Worm (Caenorhabditis elegans) whole organism, L4 larva: ENCODE results near the gene sym-3.

Experiments
- F44E2.7 ChIP-seq: fragments of 200-800 bp; sonication (Bioruptor generic); IDR thresholded peaks from 2 replicates; pipeline ENCODE4 v2.1.2; 2022; ENCODE audit warnings: missing genetic modification characterization, missing compliant biosample characterization
- T20F7.1 ChIP-seq: fragments of 200-800 bp; sonication (Bioruptor generic); optimal IDR thresholded peaks from 2 replicates; lab custom pipeline; 2018; ENCODE audit warnings: mild to moderate bottlenecking, missing genetic modification characterization, missing compliant biosample characterization
- ZK546.5 ChIP-seq, 2 experiments: sonication (generic microtip); optimal IDR thresholded peaks; 2 replicates each; lab custom pipeline; 2017; ENCODE audit warnings: missing biosample characterization in 2 of 2, missing genetic modification characterization in 2 of 2
- ama-1 ChIP-seq: fragments of 150-350 bp; optimal IDR thresholded peaks from 2 replicates; lab custom pipeline; 2014; ENCODE audit warnings: inconsistent platforms, mixed read lengths
- arid-1 ChIP-seq: fragments of 200-800 bp; sonication (Bioruptor generic); conservative IDR thresholded peaks from 2 replicates; pipeline ENCODE4 v1.3.6; 2022; ENCODE audit warnings: missing genetic modification reagents, missing genetic modification characterization, missing compliant biosample characterization
- ceh-28 ChIP-seq: fragments of 150-350 bp; optimal IDR thresholded peaks from 2 replicates; lab custom pipeline; 2014; ENCODE audit warnings: missing biosample characterization, missing genetic modification reagents, missing genetic modification characterization
- ceh-32 ChIP-seq: sonication (generic microtip); optimal IDR thresholded peaks from 2 replicates; lab custom pipeline; 2016; ENCODE audit warnings: mild to moderate bottlenecking, missing genetic modification characterization, missing compliant biosample characterization; ENCODE audit not compliant: poor library complexity
- ceh-44 ChIP-seq: fragments of 200-800 bp; sonication (Bioruptor generic); IDR thresholded peaks from 2 replicates; pipeline ENCODE4 v1.3.6; 2022; ENCODE audit warnings: missing genetic modification reagents, missing genetic modification characterization, missing compliant biosample characterization
- ceh-62 ChIP-seq: sonication (generic microtip); optimal IDR thresholded peaks from 2 replicates; lab custom pipeline; 2017; ENCODE audit warnings: missing biosample characterization, missing genetic modification characterization
- ces-1 ChIP-seq: fragments of 150-350 bp; sonication (generic microtip); optimal IDR thresholded peaks from 4 replicates; lab custom pipeline; 2014; ENCODE audit warnings: missing biosample characterization, missing genetic modification reagents, missing genetic modification characterization
- ctbp-1 ChIP-seq: fragments of 200-800 bp; sonication (Bioruptor generic); IDR thresholded peaks from 2 replicates; pipeline ENCODE4 v1.3.6; 2022; ENCODE audit warnings: missing genetic modification reagents, missing genetic modification characterization, missing compliant biosample characterization
- daf-19 ChIP-seq: fragments of 200-800 bp; sonication (Bioruptor generic); conservative IDR thresholded peaks from 2 replicates; pipeline ENCODE4 v1.3.6; 2022; ENCODE audit warnings: missing genetic modification characterization, missing compliant biosample characterization
- daf-8 ChIP-seq: fragments of 200-800 bp; sonication (Bioruptor generic); IDR thresholded peaks from 2 replicates; pipeline ENCODE4 v1.3.6; 2022; ENCODE audit warnings: missing genetic modification characterization, missing compliant biosample characterization
- dmd-8 ChIP-seq: fragments of 200-800 bp; sonication (Bioruptor generic); IDR thresholded peaks from 2 replicates; pipeline ENCODE4 v1.3.6; 2022; ENCODE audit warnings: missing genetic modification characterization, missing compliant biosample characterization
- dmd-9 ChIP-seq: fragments of 200-800 bp; sonication (Bioruptor generic); IDR thresholded peaks from 2 replicates; pipeline ENCODE4 v1.3.6; 2022; ENCODE audit warnings: missing genetic modification reagents, missing genetic modification characterization, missing compliant biosample characterization
- dpl-1 ChIP-seq: fragments of 150-350 bp; optimal IDR thresholded peaks from 2 replicates; lab custom pipeline; 2014; ENCODE audit warnings: missing biosample characterization, missing genetic modification reagents, missing genetic modification characterization
- egl-43 ChIP-seq: fragments of 200-800 bp; sonication (Bioruptor generic); IDR thresholded peaks from 2 replicates; pipeline ENCODE4 v1.3.6; 2022; ENCODE audit warnings: missing genetic modification reagents, missing genetic modification characterization, missing compliant biosample characterization
- fos-1 ChIP-seq: fragments of 150-350 bp; optimal IDR thresholded peaks from 2 replicates; lab custom pipeline; 2014; ENCODE audit warnings: missing biosample characterization, missing genetic modification characterization
- gei-8 ChIP-seq: fragments of 200-800 bp; sonication (Bioruptor generic); optimal IDR thresholded peaks from 2 replicates; lab custom pipeline; 2018; ENCODE audit warnings: mild to moderate bottlenecking, missing genetic modification characterization, missing compliant biosample characterization
- hif-1 ChIP-seq, 2 experiments: sonication (generic microtip); optimal IDR thresholded peaks; 2 replicates each; lab custom pipeline; 2016 to 2017; ENCODE audit warnings: missing compliant biosample characterization in 2 of 2, missing genetic modification characterization in 2 of 2, missing genetic modification reagents in 2 of 2, missing genotype in 2 of 2, mild to moderate bottlenecking in 1 of 2
- hlh-30 ChIP-seq: sonication (generic microtip); optimal IDR thresholded peaks from 2 replicates; lab custom pipeline; 2017; ENCODE audit warnings: antibody characterized with exemption, mild to moderate bottlenecking, missing genetic modification characterization, missing compliant biosample characterization; ENCODE audit not compliant: insufficient read depth
- lim-7 ChIP-seq: fragments of 200-800 bp; sonication (Bioruptor generic); IDR thresholded peaks from 2 replicates; pipeline ENCODE4 v1.3.6; 2022; ENCODE audit warnings: missing genetic modification characterization, missing compliant biosample characterization
- lin-13 ChIP-seq: fragments of 150-350 bp; optimal IDR thresholded peaks from 2 replicates; lab custom pipeline; 2014; ENCODE audit warnings: missing biosample characterization, missing genetic modification reagents, missing genetic modification characterization
- lin-15B ChIP-seq: fragments of 150-350 bp; sonication (generic microtip); optimal IDR thresholded peaks from 3 replicates; lab custom pipeline; 2014; ENCODE audit warnings: missing biosample characterization, missing genetic modification characterization
- lin-38 ChIP-seq: fragments of 200-800 bp; sonication (Bioruptor generic); IDR thresholded peaks from 2 replicates; pipeline ENCODE4 v1.3.6; 2022; ENCODE audit warnings: missing genetic modification reagents, missing genetic modification characterization, missing compliant biosample characterization
- lir-3 ChIP-seq: sonication (generic microtip); optimal IDR thresholded peaks from 2 replicates; lab custom pipeline; 2016; ENCODE audit warnings: mild to moderate bottlenecking, missing genetic modification characterization, missing compliant biosample characterization
- lsy-2 ChIP-seq, 2 experiments: fragments of 150-350 bp in 1 of 2; sonication (generic microtip) in 1 of 2; optimal IDR thresholded peaks; 2 replicates each; lab custom pipeline; 2014 to 2017; ENCODE audit warnings: missing biosample characterization in 2 of 2, missing genetic modification characterization in 2 of 2
- mdt-29 ChIP-seq: fragments of 200-800 bp; sonication (Bioruptor generic); IDR thresholded peaks from 2 replicates; pipeline ENCODE4 v1.3.6; 2022; ENCODE audit warnings: missing genetic modification reagents, missing genetic modification characterization, missing compliant biosample characterization
- mep-1 ChIP-seq: fragments of 150-350 bp; sonication (generic microtip); optimal IDR thresholded peaks from 3 replicates; lab custom pipeline; 2014; ENCODE audit warnings: missing biosample characterization, missing genetic modification characterization
- mes-2 ChIP-seq: sonication (generic microtip); optimal IDR thresholded peaks from 2 replicates; lab custom pipeline; 2016; ENCODE audit warnings: missing genotype, mild to moderate bottlenecking, missing genetic modification characterization, missing compliant biosample characterization; ENCODE audit not compliant: poor library complexity, severe bottlenecking
- mxl-3 ChIP-seq: fragments of 200-800 bp; sonication (Bioruptor generic); optimal IDR thresholded peaks from 2 replicates; lab custom pipeline; 2018; ENCODE audit warnings: mild to moderate bottlenecking, missing genetic modification characterization, missing compliant biosample characterization
- nhr-10 ChIP-seq: fragments of 150-350 bp; optimal IDR thresholded peaks from 2 replicates; lab custom pipeline; 2014; ENCODE audit warnings: missing biosample characterization, missing genetic modification characterization
- nhr-102 ChIP-seq: sonication (generic microtip); optimal IDR thresholded peaks from 2 replicates; lab custom pipeline; 2016; ENCODE audit warnings: mild to moderate bottlenecking, missing genetic modification characterization, moderate library complexity, missing compliant biosample characterization
- nhr-11 ChIP-seq: fragments of 150-350 bp; optimal IDR thresholded peaks from 2 replicates; lab custom pipeline; 2014; ENCODE audit warnings: missing biosample characterization, missing genetic modification characterization
- nhr-111 ChIP-seq: fragments of 200-800 bp; sonication (Bioruptor generic); optimal IDR thresholded peaks from 2 replicates; lab custom pipeline; 2018; ENCODE audit warnings: mild to moderate bottlenecking, missing genetic modification characterization, missing compliant biosample characterization
- nhr-237 ChIP-seq: sonication (generic microtip); optimal IDR thresholded peaks from 2 replicates; lab custom pipeline; 2017; ENCODE audit warnings: missing biosample characterization, missing genetic modification characterization
- nhr-25 ChIP-seq: sonication (generic microtip); optimal IDR thresholded peaks from 2 replicates; lab custom pipeline; 2017; ENCODE audit warnings: missing genetic modification characterization, mild to moderate bottlenecking, missing compliant biosample characterization, antibody characterized with exemption, moderate library complexity, borderline replicate concordance; ENCODE audit not compliant: insufficient read depth
- pqm-1 ChIP-seq: sonication (generic microtip); optimal IDR thresholded peaks from 2 replicates; lab custom pipeline; 2017; ENCODE audit warnings: missing biosample characterization, missing genetic modification characterization
- rbr-2 ChIP-seq: sonication (generic microtip); optimal IDR thresholded peaks from 2 replicates; lab custom pipeline; 2016; ENCODE audit warnings: missing genotype, missing genetic modification characterization, missing compliant biosample characterization
- saeg-2 ChIP-seq: fragments of 200-800 bp; sonication (Bioruptor generic); IDR thresholded peaks from 2 replicates; pipeline ENCODE4 v1.3.6; 2022; ENCODE audit warnings: missing genetic modification reagents, missing genetic modification characterization, missing compliant biosample characterization
- skn-1 ChIP-seq: fragments of 150-350 bp; optimal IDR thresholded peaks from 2 replicates; lab custom pipeline; 2014; ENCODE audit warnings: missing biosample characterization, missing genetic modification characterization
- tag-97 ChIP-seq: fragments of 200-800 bp; sonication (Bioruptor generic); IDR thresholded peaks from 2 replicates; pipeline ENCODE4 v1.3.6; 2022; ENCODE audit warnings: missing genetic modification characterization, missing compliant biosample characterization
- tra-1 ChIP-seq: fragments of 200-800 bp; sonication (Bioruptor generic); IDR thresholded peaks from 2 replicates; pipeline ENCODE4 v1.3.6; 2022; ENCODE audit warnings: missing genetic modification reagents, missing genetic modification characterization, missing compliant biosample characterization
- unc-62 ChIP-seq, 3 experiments: fragments of 150-350 bp in 1 of 3; sonication (generic microtip); optimal IDR thresholded peaks in 2 of 3; peaks in 1 of 3; 1 replicate in 1 of 3; 2 replicates in 2 of 3; lab custom pipeline; 2014 to 2017; ENCODE audit warnings: missing biosample characterization in 3 of 3, missing genetic modification characterization in 3 of 3, missing genetic modification reagents in 3 of 3, missing genotype in 1 of 3
- vab-7 ChIP-seq: fragments of 200-800 bp; sonication (Bioruptor generic); IDR thresholded peaks from 2 replicates; pipeline ENCODE4 v1.3.6; 2022; ENCODE audit warnings: missing genetic modification reagents, missing genetic modification characterization, missing compliant biosample characterization
- zag-1 ChIP-seq: fragments of 150-350 bp; optimal IDR thresholded peaks from 2 replicates; lab custom pipeline; 2014; ENCODE audit warnings: missing biosample characterization, missing genetic modification characterization
- zfp-2 ChIP-seq: sonication (generic microtip); optimal IDR thresholded peaks from 2 replicates; lab custom pipeline; 2016; ENCODE audit warnings: mild to moderate bottlenecking, missing genetic modification characterization, missing compliant biosample characterization
- zip-11 ChIP-seq: fragments of 200-800 bp; sonication (Bioruptor generic); IDR thresholded peaks from 2 replicates; pipeline ENCODE4 v1.3.6; 2022; ENCODE audit warnings: missing genetic modification characterization, missing compliant biosample characterization
- ztf-11 ChIP-seq: fragments of 150-350 bp; optimal IDR thresholded peaks from 2 replicates; lab custom pipeline; 2014; ENCODE audit warnings: missing biosample characterization, missing genetic modification characterization
- ztf-7 ChIP-seq: fragments of 150-350 bp; optimal IDR thresholded peaks from 2 replicates; lab custom pipeline; 2014; ENCODE audit warnings: missing biosample characterization, missing genetic modification characterization

The sym-3 gene

DNA sequence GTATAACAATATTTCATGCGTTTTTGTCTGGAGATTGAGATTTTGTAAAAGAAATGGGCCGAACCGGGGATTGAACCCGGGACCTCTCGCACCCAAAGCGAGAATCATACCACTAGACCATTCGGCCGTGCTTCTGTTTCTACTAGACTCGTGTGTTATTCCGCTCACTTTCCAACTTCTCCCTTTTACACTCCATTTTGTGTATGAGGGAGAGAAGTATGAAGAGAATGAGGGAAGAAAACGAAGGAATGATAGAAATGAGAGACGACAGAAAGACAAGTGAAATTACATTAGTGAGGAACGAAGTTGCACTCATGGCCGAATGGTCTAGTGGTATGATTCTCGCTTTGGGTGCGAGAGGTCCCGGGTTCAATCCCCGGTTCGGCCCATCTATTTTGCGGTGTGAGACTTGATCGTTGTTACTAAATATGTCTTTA is 27.6 kb downstream of the sym-3 start (continued):
- TF ChIP-seq nhr-10 (peak; percentile 67), nhr-102 (tag; lab: Kevin White, UChicago) (peak; percentile 88), gei-8 (peak; percentile 93), skn-1 (tag; lab: Kevin White, UChicago) (no peak), saeg-2 (GFP tag; lab: Robert Waterston, UW) (peak; percentile 87; the same call in 1 of the 2 replicates), daf-19 (GFP tag; lab: Robert Waterston, UW) (peak; percentile 92), ztf-7 (tag; lab: Kevin White, UChicago) (peak; percentile 89), mes-2 (tag; lab: Kevin White, UChicago) (peak; percentile 87), lin-15B (tag; lab: Kevin White, UChicago) (no peak), tra-1 (GFP tag; lab: Robert Waterston, UW) (peak; percentile 88), vab-7 (peak; percentile 92), nhr-237 (tag; lab: Kevin White, UChicago) (peak; percentile 24), lin-13 (GFP tag; lab: Kevin White, UChicago) (peak; percentile 66), lir-3 (tag; lab: Kevin White, UChicago) (peak; percentile 83), mxl-3 (GFP tag; lab: Kevin White, UChicago) (peak; percentile 78), lim-7 (GFP tag; lab: Robert Waterston, UW) (peak; percentile 88), lsy-2 (tag; optimal IDR thresholded peaks at IDR 0.05; lab: Kevin White, UChicago) (peak; percentile 74 to 85), T20F7.1 (GFP tag; lab: Kevin White, UChicago) (peak; percentile 68), hif-1 (tag; optimal IDR thresholded peaks at IDR 0.05; lab: Kevin White, UChicago) (peak; percentile 59 to 63), nhr-111 (GFP tag; lab: Kevin White, UChicago) (peak; percentile 85), nhr-11 (tag; lab: Kevin White, UChicago) (peak; percentile 82), egl-43 (GFP tag; lab: Robert Waterston, UW) (peak; percentile 98), nhr-25 (tag; lab: Kevin White, UChicago) (peak; percentile 89), daf-8 (no peak), pqm-1 (tag; lab: Kevin White, UChicago) (peak; percentile 7), tag-97 (GFP tag; lab: Robert Waterston, UW) (peak; percentile 82; the same call in 1 of the 2 replicates), ceh-32 (tag; lab: Kevin White, UChicago) (peak; percentile 67), ceh-44 (peak; percentile 58; the same call in 1 of the 2 replicates), lin-38 (GFP tag; lab: Robert Waterston, UW) (peak; percentile 84), mep-1 (tag; lab: Kevin White, UChicago) (peak; percentile 94), hlh-30 (tag; lab: Kevin White, UChicago) (peak; percentile 81), ama-1 (no peak), dmd-8 (GFP tag; lab: Robert Waterston, UW) (peak; percentile 94), zag-1 (tag; lab: Kevin White, UChicago) (peak; percentile 38), arid-1 (GFP tag; lab: Robert Waterston, UW) (peak; percentile 70), ceh-62 (tag; lab: Kevin White, UChicago) (no peak), fos-1 (no peak), ceh-28 (tag; lab: Kevin White, UChicago) (peak; percentile 26), rbr-2 (tag; lab: Kevin White, UChicago) (peak; percentile 92), F44E2.7 (GFP tag; lab: Robert Waterston, UW) (0 out of 2 replicates have a peak, but pooled peaks have one; percentile 59), ZK546.5 (tag; optimal IDR thresholded peaks at IDR 0.05; lab: Kevin White, UChicago) (no peak), ces-1 (GFP tag; lab: Kevin White, UChicago) (peak; percentile 91), ctbp-1 (GFP tag; lab: Robert Waterston, UW) (peak; percentile 98), unc-62 (GFP tag; optimal IDR thresholded peaks at IDR 0.05 in 1 of 2; lab: Kevin White, UChicago) (peak in 1 of 2 experiments; percentile 57), unc-62 (tag; optimal IDR thresholded peaks at IDR 0.05; lab: Kevin White, UChicago) (no peak), mdt-29 (GFP tag; lab: Robert Waterston, UW) (peak; percentile 85), dmd-9 (GFP tag; lab: Robert Waterston, UW) (peak; percentile 86), zfp-2 (peak; percentile 48), ztf-11 (no peak), dpl-1 (peak; percentile 52), zip-11 (GFP tag; lab: Robert Waterston, UW) (0 out of 2 replicates have a peak, but pooled peaks have one; percentile 26)
